Fruit fly (Drosophila melanogaster) whole organism, adult: ENCODE measurements around the gene Cp7Fa.

Experiments
- CG11617 ChIP-seq: fragments of 200-800 bp; sonication (Bioruptor generic); optimal IDR thresholded peaks from 2 replicates; lab custom pipeline; 2017; ENCODE audit warnings: mild to moderate bottlenecking, missing biosample characterization, missing genetic modification reagents, missing genetic modification characterization
- CG12768 ChIP-seq: fragments of 200-800 bp; sonication (Bioruptor generic); optimal IDR thresholded peaks from 2 replicates; lab custom pipeline; 2017; ENCODE audit warnings: missing biosample characterization, missing genetic modification characterization, mild to moderate bottlenecking, moderate library complexity, missing genetic modification reagents
- CG14711 ChIP-seq: fragments of 200-800 bp; sonication (Bioruptor generic); optimal IDR thresholded peaks from 2 replicates; lab custom pipeline; 2018; ENCODE audit warnings: missing biosample characterization, mild to moderate bottlenecking, missing genetic modification characterization, moderate library complexity
- CG1620 ChIP-seq: fragments of 200-800 bp; sonication (Bioruptor generic); optimal IDR thresholded peaks from 2 replicates; lab custom pipeline; 2016; ENCODE audit warnings: missing biosample characterization, missing genetic modification characterization
- CG33017 ChIP-seq: fragments of 200-800 bp; sonication (Bioruptor generic); optimal IDR thresholded peaks from 2 replicates; lab custom pipeline; 2018; ENCODE audit warnings: missing biosample characterization, mild to moderate bottlenecking, missing genetic modification characterization, moderate library complexity
- CG5204 ChIP-seq: fragments of 200-800 bp; sonication (Bioruptor generic); optimal IDR thresholded peaks from 2 replicates; lab custom pipeline; 2016; ENCODE audit warnings: missing biosample characterization, missing genetic modification characterization
- CG7045 ChIP-seq: fragments of 200-800 bp; sonication (Bioruptor generic); optimal IDR thresholded peaks from 2 replicates; lab custom pipeline; 2017; ENCODE audit warnings: missing biosample characterization, mild to moderate bottlenecking, missing genetic modification characterization
- CG7101 ChIP-seq: fragments of 200-800 bp; sonication (Bioruptor generic); optimal IDR thresholded peaks from 2 replicates; lab custom pipeline; 2018; ENCODE audit warnings: missing biosample characterization, mild to moderate bottlenecking, missing genetic modification characterization, moderate library complexity
- Clk ChIP-seq: fragments of 200-800 bp; sonication (Bioruptor generic); optimal IDR thresholded peaks from 2 replicates; lab custom pipeline; 2017; ENCODE audit warnings: missing biosample characterization, missing genetic modification characterization
- Crg-1 ChIP-seq: fragments of 200-800 bp; sonication (Bioruptor generic); optimal IDR thresholded peaks from 2 replicates; lab custom pipeline; 2016; ENCODE audit warnings: missing biosample characterization, missing genetic modification characterization
- Hr96 ChIP-seq: fragments of 200-800 bp; sonication (Bioruptor generic); optimal IDR thresholded peaks from 2 replicates; lab custom pipeline; 2016; ENCODE audit warnings: missing biosample characterization, missing genetic modification characterization
- Mnt ChIP-seq: fragments of 200-800 bp; sonication (Bioruptor generic); optimal IDR thresholded peaks from 2 replicates; lab custom pipeline; 2016; ENCODE audit warnings: missing biosample characterization, mild to moderate bottlenecking, missing genetic modification characterization
- bab1 ChIP-seq: fragments of 200-800 bp; sonication (Bioruptor generic); optimal IDR thresholded peaks from 3 replicates; lab custom pipeline; 2019; ENCODE audit warnings: missing biosample characterization, mild to moderate bottlenecking, missing genetic modification characterization, moderate library complexity
- cic ChIP-seq: fragments of 200-800 bp; sonication (Bioruptor generic); optimal IDR thresholded peaks from 2 replicates; lab custom pipeline; 2017; ENCODE audit warnings: missing biosample characterization, mild to moderate bottlenecking, missing genetic modification characterization, moderate library complexity
- cnc ChIP-seq, 2 experiments: fragments of >200 bp; optimal IDR thresholded peaks; 2 replicates each; lab custom pipeline; 2017
- kay ChIP-seq: fragments of 200-800 bp; sonication (Bioruptor generic); peaks from one replicate; lab custom pipeline; 2016; ENCODE audit warnings: missing biosample characterization, missing genetic modification characterization, borderline replicate concordance
- ovo ChIP-seq: fragments of 200-800 bp; sonication (Bioruptor generic); optimal IDR thresholded peaks from 2 replicates; lab custom pipeline; 2016; ENCODE audit warnings: missing biosample characterization, missing genetic modification characterization
- pad ChIP-seq: fragments of 200-800 bp; sonication (Bioruptor generic); optimal IDR thresholded peaks from 3 replicates; lab custom pipeline; 2017; ENCODE audit warnings: missing biosample characterization, missing genetic modification characterization, mild to moderate bottlenecking, moderate library complexity, missing genetic modification reagents
- tj ChIP-seq: fragments of 200-800 bp; sonication (Bioruptor generic); optimal IDR thresholded peaks from 3 replicates; lab custom pipeline; 2017; ENCODE audit warnings: missing biosample characterization, mild to moderate bottlenecking, missing genetic modification characterization, moderate library complexity
- toe ChIP-seq: fragments of 200-800 bp; sonication (Bioruptor generic); optimal IDR thresholded peaks from 2 replicates; lab custom pipeline; 2016; ENCODE audit warnings: missing biosample characterization, missing genetic modification characterization

Gene Cp7Fa

dm6 chrX:8461147-8461546 lies 9.5 kb upstream of the Cp7Fa start, which contains the start of gene Es2:
TSS of gene Es2 (plus strand) at chrX:8461479.
- no peak for TF ChIP-seq Crg-1 (GFP tag; lab: Kevin White, UChicago)
- peak; percentile 67 for TF ChIP-seq bab1 (GFP tag; lab: Kevin White, UChicago)
- TF ChIP-seq CG1620 (GFP tag; lab: Kevin White, UChicago), result no peak

- TF ChIP-seq kay (GFP tag; lab: Kevin White, UChicago) (peak; percentile 97), Mnt (GFP tag; lab: Kevin White, UChicago) (peak; percentile 92), CG12768 (GFP tag; lab: Kevin White, UChicago) (peak; percentile 92), Clk (GFP tag; lab: Kevin White, UChicago) (peak; percentile 72), tj (peak; percentile 92), CG33017 (tag; lab: Kevin White, UChicago) (peak; percentile 94), CG7101 (tag; lab: Kevin White, UChicago) (peak; percentile 99), CG11617 (GFP tag; lab: Kevin White, UChicago) (peak; percentile 100), CG14711 (tag; lab: Kevin White, UChicago) (peak; percentile 97), CG7045 (GFP tag; lab: Kevin White, UChicago) (peak; percentile 91), cic (GFP tag; lab: Kevin White, UChicago) (peak; percentile 82), Crg-1 (GFP tag; lab: Kevin White, UChicago) (peak; percentile 99), bab1 (GFP tag; lab: Kevin White, UChicago) (peak; percentile 100), Hr96 (GFP tag; lab: Kevin White, UChicago) (peak; percentile 96), cnc (optimal IDR thresholded peaks at IDR 0.05; lab: Kevin White, UChicago) (no peak), CG5204 (peak; percentile 87), CG1620 (GFP tag; lab: Kevin White, UChicago) (peak; percentile 100), toe (peak; percentile 90), pad (GFP tag; lab: Kevin White, UChicago) (peak; percentile 92), ovo (GFP tag; lab: Kevin White, UChicago) (peak; percentile 99)
Measured at dm6 chrX:8464378-8465036, 6.2 kb upstream of the Cp7Fa start, which contains the start of gene Sptr. TSS of gene Sptr (minus strand) at chrX:8464438.

dm6 chrX:8466729-8467215 lies 3.9 kb upstream of the Cp7Fa start:
- TF ChIP-seq bab1 (GFP tag; lab: Kevin White, UChicago) (peak; percentile 32), tj (no peak)

- TF ChIP-seq kay (GFP tag; lab: Kevin White, UChicago), result no peak
- no peak for TF ChIP-seq CG11617 (GFP tag; lab: Kevin White, UChicago)
- TF ChIP-seq toe, result no peak
- TF ChIP-seq Mnt (GFP tag; lab: Kevin White, UChicago), result no peak
- TF ChIP-seq Hr96 (GFP tag; lab: Kevin White, UChicago), result no peak
- TF ChIP-seq CG1620 (GFP tag; lab: Kevin White, UChicago), result no peak
- no peak for TF ChIP-seq ovo (GFP tag; lab: Kevin White, UChicago)
- no peak for TF ChIP-seq tj
- no peak for TF ChIP-seq Clk (GFP tag; lab: Kevin White, UChicago)
Measured at dm6 chrX:8468962-8469459, 1.7 kb upstream of the Cp7Fa start, which contains the start of gene CG12116. TSS of gene CG12116 (minus strand) at chrX:8469012.

dm6 chrX:8469606-8470005 lies 1.1 kb upstream of the Cp7Fa start:
- TF ChIP-seq tj (no peak), kay (GFP tag; lab: Kevin White, UChicago) (peak; percentile 67), CG7045 (GFP tag; lab: Kevin White, UChicago) (no peak)

dm6 chrX:8473339-8473887 lies 2.7 kb downstream of the Cp7Fa start, which contains the start of gene Cp7Fb:
TSS of gene Cp7Fb (plus strand) at chrX:8473837.
- TF ChIP-seq ovo (GFP tag; lab: Kevin White, UChicago) (no peak), tj (peak; percentile 35), CG14711 (tag; lab: Kevin White, UChicago) (peak; percentile 35), Crg-1 (GFP tag; lab: Kevin White, UChicago) (peak; percentile 56), bab1 (GFP tag; lab: Kevin White, UChicago) (peak; percentile 99), CG1620 (GFP tag; lab: Kevin White, UChicago) (peak; percentile 50)

- TF ChIP-seq cnc (optimal IDR thresholded peaks at IDR 0.05; lab: Kevin White, UChicago), result no peak
- peak; percentile 93 for TF ChIP-seq tj
Measured at dm6 chrX:8475657-8476056, 5.0 kb downstream of the Cp7Fa start.
